Fruit fly (Drosophila melanogaster) whole organism, embryonic: ENCODE measurements around the gene Dhps.
A peak's percentile ranks its signal among the peaks of the same experiment; 100 is the strongest.

Source experiments
- Adf1 ChIP-seq: fragments of 200-800 bp; sonication (Bioruptor generic); IDR thresholded peaks from 2 replicates; pipeline ENCODE4 v1.3.6; 2022; ENCODE audit warnings: missing biosample characterization, missing genetic modification characterization
- Asciz ChIP-seq: fragments of 200-800 bp; sonication (Bioruptor generic); optimal IDR thresholded peaks from 2 replicates; lab custom pipeline; 2017; ENCODE audit warnings: missing biosample characterization, mild to moderate bottlenecking, missing genetic modification characterization, missing genetic modification reagents
- Bgb ChIP-seq: fragments of 200-800 bp; sonication (Bioruptor generic); IDR thresholded peaks from 2 replicates; pipeline ENCODE4 v1.3.6; 2022; ENCODE audit warnings: missing biosample characterization, missing genetic modification characterization; ENCODE audit not compliant: partially characterized antibody
- CG10274 ChIP-seq: fragments of 200-800 bp; sonication (Bioruptor generic); optimal IDR thresholded peaks from 3 replicates; lab custom pipeline; 2017; ENCODE audit warnings: missing biosample characterization, mild to moderate bottlenecking, missing genetic modification characterization
- CG10462 ChIP-seq: fragments of 200-800 bp; sonication (Bioruptor generic); optimal IDR thresholded peaks from 2 replicates; lab custom pipeline; 2016; ENCODE audit warnings: missing biosample characterization, missing genetic modification characterization
- CG10543 ChIP-seq: fragments of 200-800 bp; sonication (Bioruptor generic); optimal IDR thresholded peaks from 3 replicates; lab custom pipeline; 2017; ENCODE audit warnings: missing biosample characterization, mild to moderate bottlenecking, missing genetic modification characterization, moderate library complexity
- CG10654 ChIP-seq: fragments of 200-800 bp; sonication (Bioruptor generic); optimal IDR thresholded peaks from 2 replicates; lab custom pipeline; 2016; ENCODE audit warnings: missing biosample characterization, missing genetic modification characterization
- CG12769 ChIP-seq: fragments of 200-800 bp; sonication (Bioruptor generic); optimal IDR thresholded peaks from 2 replicates; lab custom pipeline; 2019; ENCODE audit warnings: missing biosample characterization, mild to moderate bottlenecking, missing genetic modification characterization, moderate library complexity
- CG16815 ChIP-seq: fragments of 200-800 bp; sonication (Bioruptor generic); optimal IDR thresholded peaks from 3 replicates; lab custom pipeline; 2017; ENCODE audit warnings: missing biosample characterization, mild to moderate bottlenecking, missing genetic modification characterization
- CG18764 ChIP-seq: fragments of 200-800 bp; sonication (Bioruptor generic); optimal IDR thresholded peaks from 3 replicates; lab custom pipeline; 2016; ENCODE audit warnings: missing biosample characterization, missing genetic modification characterization
- CG33213 ChIP-seq: fragments of 200-800 bp; sonication (Bioruptor generic); optimal IDR thresholded peaks from 3 replicates; lab custom pipeline; 2016; ENCODE audit warnings: missing biosample characterization, missing genetic modification characterization
- CG43689 ChIP-seq: fragments of 200-800 bp; sonication (Bioruptor generic); IDR thresholded peaks from 2 replicates; pipeline ENCODE4 v1.3.6; 2022; ENCODE audit warnings: missing biosample characterization, missing genetic modification characterization
- CG7271 ChIP-seq: fragments of 200-800 bp; sonication (Bioruptor generic); optimal IDR thresholded peaks from 2 replicates; lab custom pipeline; 2018; ENCODE audit warnings: missing biosample characterization, mild to moderate bottlenecking, missing genetic modification characterization, moderate library complexity
- CG7928 ChIP-seq: fragments of 200-800 bp; sonication (Bioruptor generic); optimal IDR thresholded peaks from 2 replicates; lab custom pipeline; 2017; ENCODE audit warnings: missing biosample characterization, mild to moderate bottlenecking, missing genetic modification characterization
- CG7963 ChIP-seq: fragments of 200-800 bp; sonication (Bioruptor generic); IDR thresholded peaks from 3 replicates; pipeline ENCODE4 v1.3.6; 2022; ENCODE audit warnings: missing biosample characterization, missing genetic modification characterization; ENCODE audit not compliant: partially characterized antibody
- CG8359 ChIP-seq: fragments of 200-800 bp; sonication (Bioruptor generic); optimal IDR thresholded peaks from 2 replicates; lab custom pipeline; 2017; ENCODE audit warnings: missing biosample characterization, mild to moderate bottlenecking, missing genetic modification characterization, borderline replicate concordance
- CG9876 ChIP-seq: fragments of 200-800 bp; sonication (Bioruptor generic); optimal IDR thresholded peaks from 2 replicates; lab custom pipeline; 2016; ENCODE audit warnings: missing biosample characterization, missing genetic modification characterization
- Dfd ChIP-seq, 2 experiments: fragments of >200 bp; optimal IDR thresholded peaks; 2 replicates each; lab custom pipeline; 2017; ENCODE audit warnings: missing biosample characterization in 2 of 2, missing genetic modification characterization in 2 of 2
- Drgx ChIP-seq: fragments of 200-800 bp; sonication (Bioruptor generic); IDR thresholded peaks from 2 replicates; pipeline ENCODE4 v1.3.6; 2022; ENCODE audit warnings: missing biosample characterization, missing genetic modification characterization
- GATAe ChIP-seq: fragments of 200-800 bp; sonication (Bioruptor generic); conservative IDR thresholded peaks from 2 replicates; pipeline ENCODE4 v1.3.6; 2022; ENCODE audit warnings: missing biosample characterization, missing genetic modification characterization
- Gsc ChIP-seq: fragments of 200-800 bp; sonication (Bioruptor generic); IDR thresholded peaks from 2 replicates; pipeline ENCODE4 v1.3.6; 2022; ENCODE audit warnings: missing biosample characterization, missing genetic modification characterization
- HLH54F ChIP-seq: fragments of 200-800 bp; sonication (Bioruptor generic); optimal IDR thresholded peaks from 3 replicates; lab custom pipeline; 2016; ENCODE audit warnings: missing biosample characterization, missing genetic modification characterization
- Hey ChIP-seq: fragments of 200-800 bp; sonication (Bioruptor generic); optimal IDR thresholded peaks from 3 replicates; lab custom pipeline; 2018; ENCODE audit warnings: missing biosample characterization, mild to moderate bottlenecking, missing genetic modification characterization
- Hmx ChIP-seq: fragments of 200-800 bp; sonication (Bioruptor generic); optimal IDR thresholded peaks from 2 replicates; lab custom pipeline; 2016; ENCODE audit warnings: missing biosample characterization, missing genetic modification characterization
- Lpt ChIP-seq: fragments of >200 bp; optimal IDR thresholded peaks from 2 replicates; lab custom pipeline; 2018; ENCODE audit warnings: missing biosample characterization, missing genetic modification characterization
- MBD-R2 ChIP-seq: fragments of 200-800 bp; sonication (Bioruptor generic); IDR thresholded peaks from 2 replicates; pipeline ENCODE4 v1.3.6; 2022; ENCODE audit warnings: missing biosample characterization, missing genetic modification characterization
- Myb ChIP-seq: fragments of 200-800 bp; sonication (Bioruptor generic); optimal IDR thresholded peaks from 2 replicates; lab custom pipeline; 2016; ENCODE audit warnings: missing biosample characterization, missing genetic modification characterization
- Nf-YC ChIP-seq: fragments of 200-800 bp; optimal IDR thresholded peaks from 3 replicates; lab custom pipeline; 2019; ENCODE audit warnings: missing biosample characterization, mild to moderate bottlenecking, missing genetic modification characterization, moderate library complexity
- Six4 ChIP-seq: fragments of 200-800 bp; sonication (Bioruptor generic); optimal IDR thresholded peaks from 2 replicates; lab custom pipeline; 2016; ENCODE audit warnings: missing biosample characterization, missing genetic modification characterization
- br ChIP-seq: fragments of >200 bp; optimal IDR thresholded peaks from 2 replicates; lab custom pipeline; 2017
- dimm ChIP-seq: fragments of 200-800 bp; sonication (Bioruptor generic); IDR thresholded peaks from 2 replicates; pipeline ENCODE4 v1.3.6; 2022; ENCODE audit warnings: missing biosample characterization, missing genetic modification characterization
- eve ChIP-seq, 2 experiments: fragments of >200 bp; optimal IDR thresholded peaks; 2 replicates each; lab custom pipeline; 2017; ENCODE audit warnings: missing biosample characterization in 2 of 2, missing genetic modification characterization in 2 of 2
- fd102C ChIP-seq: fragments of 200-800 bp; sonication (Bioruptor generic); optimal IDR thresholded peaks from 2 replicates; lab custom pipeline; 2018; ENCODE audit warnings: missing biosample characterization, mild to moderate bottlenecking, missing genetic modification characterization, moderate library complexity
- gem ChIP-seq: fragments of 200-800 bp; sonication (Bioruptor generic); optimal IDR thresholded peaks from 2 replicates; lab custom pipeline; 2019; ENCODE audit warnings: missing biosample characterization, mild to moderate bottlenecking, missing genetic modification characterization, moderate library complexity
- gt ChIP-seq: fragments of 200-800 bp; sonication (Bioruptor generic); IDR thresholded peaks from 2 replicates; pipeline ENCODE4 v1.3.6; 2022; ENCODE audit warnings: missing biosample characterization, missing genetic modification characterization
- jumu ChIP-seq: fragments of 200-800 bp; sonication (Bioruptor generic); optimal IDR thresholded peaks from 3 replicates; lab custom pipeline; 2016; ENCODE audit warnings: missing biosample characterization, missing genetic modification characterization
- lmd ChIP-seq: fragments of 200-800 bp; sonication (Bioruptor generic); IDR thresholded peaks from 2 replicates; pipeline ENCODE4 v1.3.6; 2022; ENCODE audit warnings: missing biosample characterization, missing genetic modification characterization
- mirr ChIP-seq: fragments of 200-800 bp; sonication (Bioruptor generic); optimal IDR thresholded peaks from 3 replicates; lab custom pipeline; 2018; ENCODE audit warnings: missing biosample characterization, mild to moderate bottlenecking, missing genetic modification characterization
- mld ChIP-seq: fragments of 200-800 bp; sonication (Bioruptor generic); IDR thresholded peaks from 3 replicates; pipeline ENCODE4 v1.3.6; 2022; ENCODE audit warnings: missing biosample characterization, missing genetic modification characterization; ENCODE audit not compliant: partially characterized antibody
- org-1 ChIP-seq: fragments of 200-800 bp; sonication (Bioruptor generic); optimal IDR thresholded peaks from 2 replicates; lab custom pipeline; 2017; ENCODE audit warnings: missing biosample characterization, missing genetic modification characterization
- pfk ChIP-seq: fragments of 200-800 bp; sonication (Bioruptor generic); optimal IDR thresholded peaks from 2 replicates; lab custom pipeline; 2018; ENCODE audit warnings: missing biosample characterization, mild to moderate bottlenecking, missing genetic modification characterization, moderate library complexity
- pho ChIP-seq: fragments of 200-800 bp; sonication (Bioruptor generic); optimal IDR thresholded peaks from 2 replicates; lab custom pipeline; 2016; ENCODE audit warnings: missing biosample characterization, missing genetic modification characterization
- run ChIP-seq: fragments of 200-800 bp; sonication (Bioruptor generic); optimal IDR thresholded peaks from 3 replicates; lab custom pipeline; 2018; ENCODE audit warnings: missing biosample characterization, mild to moderate bottlenecking, missing genetic modification characterization
- schlank ChIP-seq: fragments of 200-800 bp; sonication (Bioruptor generic); optimal IDR thresholded peaks from 2 replicates; lab custom pipeline; 2018; ENCODE audit warnings: missing biosample characterization, mild to moderate bottlenecking, missing genetic modification characterization
- sima ChIP-seq: fragments of 200-800 bp; sonication (Bioruptor generic); optimal IDR thresholded peaks from 2 replicates; lab custom pipeline; 2016; ENCODE audit warnings: missing biosample characterization, missing genetic modification characterization
- sqz ChIP-seq: fragments of 200-800 bp; sonication (Bioruptor generic); optimal IDR thresholded peaks from 3 replicates; lab custom pipeline; 2018; ENCODE audit warnings: missing biosample characterization, mild to moderate bottlenecking, missing genetic modification characterization
- tap ChIP-seq: fragments of 200-800 bp; optimal IDR thresholded peaks from 3 replicates; lab custom pipeline; 2019; ENCODE audit warnings: missing biosample characterization, mild to moderate bottlenecking, missing genetic modification characterization, moderate library complexity
- tgo ChIP-seq: fragments of 200-800 bp; sonication (Bioruptor generic); IDR thresholded peaks from 3 replicates; pipeline ENCODE4 v1.3.6; 2022; ENCODE audit warnings: missing biosample characterization, missing genetic modification characterization
- vvl ChIP-seq: fragments of 200-800 bp; sonication (Bioruptor generic); IDR thresholded peaks from 2 replicates; pipeline ENCODE4 v1.3.6; 2022; ENCODE audit warnings: missing biosample characterization, missing genetic modification characterization
- zfh1 ChIP-seq: fragments of 200-800 bp; sonication (Bioruptor generic); IDR thresholded peaks from 3 replicates; pipeline ENCODE4 v1.3.6; 2022; ENCODE audit warnings: missing biosample characterization, missing genetic modification characterization

Gene Dhps

dm6 chr3L:8177795-8178564 is 20.0 kb upstream of the Dhps start, which contains the start of gene Nmt (continued):
- TF ChIP-seq mld (GFP tag; lab: Robert Waterston, UW) (peak; percentile 62; the same call in 1 of the 3 replicates), Six4 (GFP tag; lab: Kevin White, UChicago) (no peak), sqz (GFP tag; lab: Kevin White, UChicago) (no peak), CG7271 (tag; lab: Kevin White, UChicago) (no peak), CG8359 (no peak), CG43689 (0 out of 2 replicates have a peak, but pooled peaks have one; percentile 36), Lpt (GFP tag; lab: Kevin White, UChicago) (no peak), pho (GFP tag; lab: Kevin White, UChicago) (peak; percentile 7), tap (tag; lab: Kevin White, UChicago) (no peak), Hmx (GFP tag; lab: Kevin White, UChicago) (no peak), CG7963 (GFP tag; lab: Robert Waterston, UW) (peak; percentile 72), schlank (tag; lab: Kevin White, UChicago) (no peak), Adf1 (GFP tag; lab: Robert Waterston, UW) (no peak; the same call in 1 of the 2 replicates), run (tag; lab: Kevin White, UChicago) (no peak), jumu (GFP tag; lab: Kevin White, UChicago) (no peak), CG9876 (GFP tag; lab: Kevin White, UChicago) (no peak), br (lab: Kevin White, UChicago) (no peak), CG16815 (GFP tag; lab: Kevin White, UChicago) (no peak), CG10462 (GFP tag; lab: Kevin White, UChicago) (no peak), mirr (GFP tag; lab: Kevin White, UChicago) (no peak), eve (GFP tag; optimal IDR thresholded peaks at IDR 0.05; lab: Kevin White, UChicago) (no peak), fd102C (GFP tag; lab: Kevin White, UChicago) (no peak), Drgx (no peak), Dfd (GFP tag; optimal IDR thresholded peaks at IDR 0.05; lab: Kevin White, UChicago) (no peak), sima (no peak), lmd (GFP tag; lab: Robert Waterston, UW) (no peak), Myb (GFP tag; lab: Kevin White, UChicago) (no peak), CG10654 (GFP tag; lab: Kevin White, UChicago) (no peak), CG18764 (GFP tag; lab: Kevin White, UChicago) (no peak), CG12769 (tag; lab: Kevin White, UChicago) (no peak), gt (GFP tag; lab: Robert Waterston, UW) (no peak), HLH54F (no peak), CG10274 (GFP tag; lab: Kevin White, UChicago) (no peak), GATAe (GFP tag; lab: Robert Waterston, UW) (no peak), Asciz (no peak), gem (no peak), MBD-R2 (GFP tag; lab: Robert Waterston, UW) (peak; percentile 81), Hey (tag; lab: Kevin White, UChicago) (no peak)
- TF ChIP-seq, all 482 proteins: peak for 131

- no peak for TF ChIP-seq gem
- no peak for TF ChIP-seq pfk (GFP tag; lab: Kevin White, UChicago)
- TF ChIP-seq GATAe (GFP tag; lab: Robert Waterston, UW): peak; percentile 72
- no peak for TF ChIP-seq org-1 (GFP tag; lab: Kevin White, UChicago)
- TF ChIP-seq dimm (GFP tag; lab: Robert Waterston, UW): no peak
- TF ChIP-seq CG33213 (GFP tag; lab: Kevin White, UChicago): no peak
- TF ChIP-seq lmd (GFP tag; lab: Robert Waterston, UW): no peak
- no peak for TF ChIP-seq zfh1 (GFP tag; lab: Robert Waterston, UW)
- 0 out of 2 replicates have a peak, but pooled peaks have one; percentile 10 for TF ChIP-seq vvl (GFP tag; lab: Robert Waterston, UW)
- TF ChIP-seq Gsc (GFP tag; lab: Robert Waterston, UW): no peak
- TF ChIP-seq tgo: no peak
- no peak for TF ChIP-seq Nf-YC
- peak; percentile 40; the same call in 1 of the 2 replicates for TF ChIP-seq Bgb
- TF ChIP-seq CG7928 (GFP tag; lab: Kevin White, UChicago): no peak
- TF ChIP-seq CG10543 (GFP tag; lab: Kevin White, UChicago): no peak
These were observed 17.4 kb upstream of the Dhps start, which contains the start of the genes mthl7 and Uxs for dm6 chr3L:8180464-8181137. Gene mthl7, minus strand, starts transcription at chr3L:8180514. Gene Uxs, plus strand, starts transcription at chr3L:8180923.
